Fruit fly (Drosophila melanogaster): ENCODE measurements around the gene CG4880.

Gene CG4880

dm6 chrX:16848978-16849377 is 37.6 kb upstream of the CG4880 start:
- no peak for TF ChIP-seq foxo (GFP tag; optimal IDR thresholded peaks at IDR 0.05)

- TF ChIP-seq Mio (GFP tag; optimal IDR thresholded peaks at IDR 0.05) (no peak), Dfd (GFP tag; optimal IDR thresholded peaks at IDR 0.05) (peak; percentile 35)
These were observed 37.1 kb upstream of the CG4880 start for dm6 chrX:16849517-16849916.

dm6 chrX:16854746-16855145 is 31.9 kb upstream of the CG4880 start:
- no peak for TF ChIP-seq dl (GFP tag; optimal IDR thresholded peaks at IDR 0.05; ENCODE audit: insufficient read depth in 1 of 2, partially characterized antibody in 2 of 2)
- no peak for TF ChIP-seq ey (GFP tag; optimal IDR thresholded peaks at IDR 0.05)
- TF ChIP-seq rgr (GFP tag; optimal IDR thresholded peaks at IDR 0.05): no peak
- no peak for TF ChIP-seq Dif (GFP tag; optimal IDR thresholded peaks at IDR 0.05; ENCODE audit: partially characterized antibody)
- TF ChIP-seq sv (GFP tag; optimal IDR thresholded peaks at IDR 0.05): peak; percentile 16

dm6 chrX:16859732-16860131 is 26.9 kb upstream of the CG4880 start:
- no peak for TF ChIP-seq jim (GFP tag; optimal IDR thresholded peaks at IDR 0.05)
- TF ChIP-seq dsf (GFP tag; optimal IDR thresholded peaks at IDR 0.05; ENCODE audit: borderline replicate concordance): no peak
- no peak for TF ChIP-seq N (GFP tag; optimal IDR thresholded peaks at IDR 0.05)
- TF ChIP-seq woc (GFP tag; optimal IDR thresholded peaks at IDR 0.05): no peak
- TF ChIP-seq CG32264 (GFP tag; optimal IDR thresholded peaks at IDR 0.05): no peak
- no peak for TF ChIP-seq HLH106 (tag; optimal IDR thresholded peaks at IDR 0.05)
- TF ChIP-seq pan (optimal IDR thresholded peaks at IDR 0.05): no peak
- TF ChIP-seq dmrt93B (GFP tag; optimal IDR thresholded peaks at IDR 0.05): no peak
- no peak for TF ChIP-seq Sp1 (GFP tag; optimal IDR thresholded peaks at IDR 0.05)
- no peak for TF ChIP-seq sv (GFP tag; optimal IDR thresholded peaks at IDR 0.05)
- TF ChIP-seq Myc (optimal IDR thresholded peaks at IDR 0.05): no peak
- TF ChIP-seq CrebA (GFP tag; optimal IDR thresholded peaks at IDR 0.05; ENCODE audit: borderline replicate concordance): no peak
- TF ChIP-seq sage (GFP tag; optimal IDR thresholded peaks at IDR 0.05): no peak
- no peak for TF ChIP-seq foxo (GFP tag; optimal IDR thresholded peaks at IDR 0.05)
- TF ChIP-seq tai (GFP tag; optimal IDR thresholded peaks at IDR 0.05): no peak
- no peak for TF ChIP-seq brk (GFP tag; optimal IDR thresholded peaks at IDR 0.05)
- no peak for TF ChIP-seq OdsH (GFP tag; optimal IDR thresholded peaks at IDR 0.05)
- TF ChIP-seq Jra (GFP tag; optimal IDR thresholded peaks at IDR 0.05): no peak
- TF ChIP-seq CG9705 (GFP tag; optimal IDR thresholded peaks at IDR 0.05): no peak

dm6 chrX:16867622-16868021 is 19.0 kb upstream of the CG4880 start:
- no peak for TF ChIP-seq usp (GFP tag; optimal IDR thresholded peaks at IDR 0.05)
- TF ChIP-seq rgr (GFP tag; optimal IDR thresholded peaks at IDR 0.05): no peak
- no peak for TF ChIP-seq Dfd (GFP tag; optimal IDR thresholded peaks at IDR 0.05)
- no peak for TF ChIP-seq sv (GFP tag; optimal IDR thresholded peaks at IDR 0.05)
- no peak for TF ChIP-seq Abd-B (GFP tag; optimal IDR thresholded peaks at IDR 0.05)
- TF ChIP-seq br (GFP tag; optimal IDR thresholded peaks at IDR 0.05): no peak
- TF ChIP-seq pan (optimal IDR thresholded peaks at IDR 0.05): no peak

dm6 chrX:16871808-16872207 is 14.8 kb upstream of the CG4880 start:
- TF ChIP-seq foxo (GFP tag; optimal IDR thresholded peaks at IDR 0.05) (peak in 1 of 2 experiments; percentile 14), HLH106 (tag; optimal IDR thresholded peaks at IDR 0.05) (peak; percentile 18), OdsH (GFP tag; optimal IDR thresholded peaks at IDR 0.05) (peak; percentile 34), ey (GFP tag; optimal IDR thresholded peaks at IDR 0.05) (peak; percentile 41), h (GFP tag; optimal IDR thresholded peaks at IDR 0.05) (peak; percentile 29), fru (GFP tag; optimal IDR thresholded peaks at IDR 0.05) (peak; percentile 55), br (GFP tag; optimal IDR thresholded peaks at IDR 0.05) (peak; percentile 23), pan (optimal IDR thresholded peaks at IDR 0.05) (no peak), jim (GFP tag; optimal IDR thresholded peaks at IDR 0.05) (no peak)

- TF ChIP-seq dmrt93B (GFP tag; optimal IDR thresholded peaks at IDR 0.05) (peak; percentile 12), ey (GFP tag; optimal IDR thresholded peaks at IDR 0.05) (no peak), brk (GFP tag; optimal IDR thresholded peaks at IDR 0.05) (no peak), Sp1 (GFP tag; optimal IDR thresholded peaks at IDR 0.05) (peak; percentile 33), rgr (GFP tag; optimal IDR thresholded peaks at IDR 0.05) (no peak), Hnf4 (GFP tag; optimal IDR thresholded peaks at IDR 0.05) (no peak), usp (GFP tag; optimal IDR thresholded peaks at IDR 0.05) (no peak), psq (GFP tag; optimal IDR thresholded peaks at IDR 0.05) (peak; percentile 19), Dfd (GFP tag; optimal IDR thresholded peaks at IDR 0.05) (no peak), sage (GFP tag; optimal IDR thresholded peaks at IDR 0.05) (no peak), N (GFP tag; optimal IDR thresholded peaks at IDR 0.05) (no peak), Myc (optimal IDR thresholded peaks at IDR 0.05) (no peak), HLH106 (tag; optimal IDR thresholded peaks at IDR 0.05) (peak; percentile 23), Jra (GFP tag; optimal IDR thresholded peaks at IDR 0.05) (no peak), Rel (GFP tag; optimal IDR thresholded peaks at IDR 0.05) (no peak), Rel (tag; optimal IDR thresholded peaks at IDR 0.05) (no peak), Mio (GFP tag; optimal IDR thresholded peaks at IDR 0.05) (no peak), Vsx2 (GFP tag; optimal IDR thresholded peaks at IDR 0.05; ENCODE audit: partially characterized antibody) (no peak), woc (GFP tag; optimal IDR thresholded peaks at IDR 0.05) (no peak), CG32264 (GFP tag; optimal IDR thresholded peaks at IDR 0.05) (no peak), sv (GFP tag; optimal IDR thresholded peaks at IDR 0.05) (no peak), lola (GFP tag; optimal IDR thresholded peaks at IDR 0.05) (no peak)
These were observed 13.6 kb upstream of the CG4880 start for dm6 chrX:16873053-16873452.

Data from whole organism, wandering third instar larva.